Fruit fly (Drosophila melanogaster): ENCODE results near the gene CG11068.

The CG11068 gene

dm6 chrX:13983057-13983456, 28.0 kb downstream of the CG11068 start:
- TF ChIP-seq ovo (GFP tag; optimal IDR thresholded peaks at IDR 0.05): no peak
- TF ChIP-seq CG12768 (GFP tag; optimal IDR thresholded peaks at IDR 0.05): no peak
- no peak for TF ChIP-seq CG7101 (tag; optimal IDR thresholded peaks at IDR 0.05)
- TF ChIP-seq Mnt (GFP tag; optimal IDR thresholded peaks at IDR 0.05): no peak
- TF ChIP-seq Crg-1 (GFP tag; optimal IDR thresholded peaks at IDR 0.05): no peak
- TF ChIP-seq cnc (optimal IDR thresholded peaks at IDR 0.05): no peak
- no peak for TF ChIP-seq Clk (GFP tag; optimal IDR thresholded peaks at IDR 0.05)
- no peak for TF ChIP-seq CG7045 (GFP tag; optimal IDR thresholded peaks at IDR 0.05)
- no peak for TF ChIP-seq Hr96 (GFP tag; optimal IDR thresholded peaks at IDR 0.05)
- no peak for TF ChIP-seq pad (GFP tag; optimal IDR thresholded peaks at IDR 0.05)
- TF ChIP-seq cic (GFP tag; optimal IDR thresholded peaks at IDR 0.05): no peak
- no peak for TF ChIP-seq toe (GFP tag; optimal IDR thresholded peaks at IDR 0.05)
- TF ChIP-seq CG11617 (GFP tag; optimal IDR thresholded peaks at IDR 0.05): no peak
- TF ChIP-seq CG5204 (GFP tag; optimal IDR thresholded peaks at IDR 0.05): no peak
- TF ChIP-seq bab1 (GFP tag; optimal IDR thresholded peaks at IDR 0.05): no peak
- TF ChIP-seq CG33017 (tag; optimal IDR thresholded peaks at IDR 0.05): no peak
- no peak for TF ChIP-seq kay (GFP tag; ENCODE audit: borderline replicate concordance)
- no peak for TF ChIP-seq CG14711 (tag; optimal IDR thresholded peaks at IDR 0.05)
- TF ChIP-seq CG1620 (GFP tag; optimal IDR thresholded peaks at IDR 0.05): no peak

DNA sequence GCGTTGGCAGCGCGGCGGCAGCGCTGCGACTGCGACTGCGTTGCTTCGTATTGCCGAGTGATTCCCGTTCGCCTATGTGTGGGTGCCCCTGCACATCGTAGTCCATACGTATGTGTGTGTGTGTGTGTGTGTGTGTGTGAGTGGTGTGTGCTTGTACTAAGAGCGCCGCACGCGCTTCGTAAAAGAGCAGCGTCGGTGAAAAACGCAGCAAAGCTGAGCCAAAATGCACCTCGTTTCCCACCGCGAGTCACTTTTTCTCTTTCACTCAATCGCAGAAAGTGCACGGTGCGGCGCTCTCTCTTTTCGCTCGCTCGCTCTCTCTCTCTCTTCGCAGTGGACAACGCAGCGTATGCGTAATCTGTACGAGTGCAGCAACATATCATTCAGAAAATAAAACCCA, 31.5 kb downstream of the CG11068 start:
- TF ChIP-seq ovo (GFP tag; optimal IDR thresholded peaks at IDR 0.05) (no peak), cic (GFP tag; optimal IDR thresholded peaks at IDR 0.05) (no peak), toe (GFP tag; optimal IDR thresholded peaks at IDR 0.05) (no peak), Mnt (GFP tag; optimal IDR thresholded peaks at IDR 0.05) (no peak), pad (GFP tag; optimal IDR thresholded peaks at IDR 0.05) (peak; percentile 65), CG1620 (GFP tag; optimal IDR thresholded peaks at IDR 0.05) (no peak), Hr96 (GFP tag; optimal IDR thresholded peaks at IDR 0.05) (no peak), cnc (optimal IDR thresholded peaks at IDR 0.05) (no peak), CG11617 (GFP tag; optimal IDR thresholded peaks at IDR 0.05) (peak; percentile 51), tj (GFP tag; optimal IDR thresholded peaks at IDR 0.05) (peak; percentile 89), Clk (GFP tag; optimal IDR thresholded peaks at IDR 0.05) (no peak), CG33017 (tag; optimal IDR thresholded peaks at IDR 0.05) (peak; percentile 1), CG5204 (GFP tag; optimal IDR thresholded peaks at IDR 0.05) (no peak), Crg-1 (GFP tag; optimal IDR thresholded peaks at IDR 0.05) (no peak), CG12768 (GFP tag; optimal IDR thresholded peaks at IDR 0.05) (peak; percentile 49), CG7045 (GFP tag; optimal IDR thresholded peaks at IDR 0.05) (no peak), kay (GFP tag; ENCODE audit: borderline replicate concordance) (no peak), bab1 (GFP tag; optimal IDR thresholded peaks at IDR 0.05) (peak; percentile 13), CG14711 (tag; optimal IDR thresholded peaks at IDR 0.05) (no peak), CG7101 (tag; optimal IDR thresholded peaks at IDR 0.05) (peak; percentile 7)

DNA sequence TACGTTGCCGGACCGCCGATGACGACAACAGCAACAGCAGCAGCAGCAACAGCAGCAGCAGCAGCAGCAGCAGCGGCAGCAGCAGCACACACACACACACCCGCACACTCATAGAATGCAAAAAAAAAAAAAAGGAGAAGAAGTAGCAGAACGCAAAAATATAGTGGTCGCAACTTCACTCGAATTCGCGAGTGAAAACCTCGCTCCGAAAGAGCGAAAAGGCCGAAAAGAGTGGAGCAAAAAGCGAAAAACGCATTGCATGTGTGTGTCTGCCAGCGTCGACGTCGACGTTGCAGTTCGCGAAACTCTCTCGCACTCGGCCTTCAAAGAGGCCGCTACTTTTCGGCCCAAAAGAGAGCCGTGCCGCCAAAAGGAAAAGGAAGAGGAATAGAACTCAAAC, 33.8 kb downstream of the CG11068 start:
- no peak for TF ChIP-seq CG1620 (GFP tag; optimal IDR thresholded peaks at IDR 0.05)
- peak; percentile 13 for TF ChIP-seq CG7045 (GFP tag; optimal IDR thresholded peaks at IDR 0.05)
- TF ChIP-seq bab1 (GFP tag; optimal IDR thresholded peaks at IDR 0.05): no peak
- peak; percentile 65 for TF ChIP-seq kay (GFP tag; ENCODE audit: borderline replicate concordance)
- TF ChIP-seq CG33017 (tag; optimal IDR thresholded peaks at IDR 0.05): peak; percentile 4
- peak; percentile 13 for TF ChIP-seq cic (GFP tag; optimal IDR thresholded peaks at IDR 0.05)
- TF ChIP-seq CG5204 (GFP tag; optimal IDR thresholded peaks at IDR 0.05): no peak
- TF ChIP-seq Clk (GFP tag; optimal IDR thresholded peaks at IDR 0.05): no peak
- no peak for TF ChIP-seq cnc (optimal IDR thresholded peaks at IDR 0.05)
- peak; percentile 68 for TF ChIP-seq CG11617 (GFP tag; optimal IDR thresholded peaks at IDR 0.05)
- TF ChIP-seq CG12768 (GFP tag; optimal IDR thresholded peaks at IDR 0.05): peak; percentile 41
- TF ChIP-seq tj (GFP tag; optimal IDR thresholded peaks at IDR 0.05): peak; percentile 75
- peak; percentile 15 for TF ChIP-seq pad (GFP tag; optimal IDR thresholded peaks at IDR 0.05)
- no peak for TF ChIP-seq toe (GFP tag; optimal IDR thresholded peaks at IDR 0.05)
- TF ChIP-seq CG7101 (tag; optimal IDR thresholded peaks at IDR 0.05): no peak
- TF ChIP-seq Crg-1 (GFP tag; optimal IDR thresholded peaks at IDR 0.05): no peak
- TF ChIP-seq ovo (GFP tag; optimal IDR thresholded peaks at IDR 0.05): peak; percentile 4
- TF ChIP-seq CG14711 (tag; optimal IDR thresholded peaks at IDR 0.05): no peak
- TF ChIP-seq Mnt (GFP tag; optimal IDR thresholded peaks at IDR 0.05): no peak
- no peak for TF ChIP-seq Hr96 (GFP tag; optimal IDR thresholded peaks at IDR 0.05)

dm6 chrX:13990474-13991221, 35.6 kb downstream of the CG11068 start, which contains the start of gene mamo:
TSS of gene mamo (minus strand) at chrX:13990527.
- TF ChIP-seq Mnt (GFP tag; optimal IDR thresholded peaks at IDR 0.05) (no peak), CG12768 (GFP tag; optimal IDR thresholded peaks at IDR 0.05) (peak; percentile 89), CG7045 (GFP tag; optimal IDR thresholded peaks at IDR 0.05) (peak; percentile 87), bab1 (GFP tag; optimal IDR thresholded peaks at IDR 0.05) (peak; percentile 40), CG14711 (tag; optimal IDR thresholded peaks at IDR 0.05) (peak; percentile 19), CG5204 (GFP tag; optimal IDR thresholded peaks at IDR 0.05) (peak; percentile 34), CG1620 (GFP tag; optimal IDR thresholded peaks at IDR 0.05) (no peak), ovo (GFP tag; optimal IDR thresholded peaks at IDR 0.05) (peak; percentile 63), Hr96 (GFP tag; optimal IDR thresholded peaks at IDR 0.05) (peak; percentile 33), CG11617 (GFP tag; optimal IDR thresholded peaks at IDR 0.05) (peak; percentile 96), CG33017 (tag; optimal IDR thresholded peaks at IDR 0.05) (peak; percentile 83), pad (GFP tag; optimal IDR thresholded peaks at IDR 0.05) (peak; percentile 51), kay (GFP tag; ENCODE audit: borderline replicate concordance) (peak; percentile 81), toe (GFP tag; optimal IDR thresholded peaks at IDR 0.05) (peak; percentile 13), cnc (optimal IDR thresholded peaks at IDR 0.05) (no peak), Clk (GFP tag; optimal IDR thresholded peaks at IDR 0.05) (no peak), Crg-1 (GFP tag; optimal IDR thresholded peaks at IDR 0.05) (peak; percentile 2), CG7101 (tag; optimal IDR thresholded peaks at IDR 0.05) (peak; percentile 71), tj (GFP tag; optimal IDR thresholded peaks at IDR 0.05) (peak; percentile 84), cic (GFP tag; optimal IDR thresholded peaks at IDR 0.05) (peak; percentile 69)

DNA sequence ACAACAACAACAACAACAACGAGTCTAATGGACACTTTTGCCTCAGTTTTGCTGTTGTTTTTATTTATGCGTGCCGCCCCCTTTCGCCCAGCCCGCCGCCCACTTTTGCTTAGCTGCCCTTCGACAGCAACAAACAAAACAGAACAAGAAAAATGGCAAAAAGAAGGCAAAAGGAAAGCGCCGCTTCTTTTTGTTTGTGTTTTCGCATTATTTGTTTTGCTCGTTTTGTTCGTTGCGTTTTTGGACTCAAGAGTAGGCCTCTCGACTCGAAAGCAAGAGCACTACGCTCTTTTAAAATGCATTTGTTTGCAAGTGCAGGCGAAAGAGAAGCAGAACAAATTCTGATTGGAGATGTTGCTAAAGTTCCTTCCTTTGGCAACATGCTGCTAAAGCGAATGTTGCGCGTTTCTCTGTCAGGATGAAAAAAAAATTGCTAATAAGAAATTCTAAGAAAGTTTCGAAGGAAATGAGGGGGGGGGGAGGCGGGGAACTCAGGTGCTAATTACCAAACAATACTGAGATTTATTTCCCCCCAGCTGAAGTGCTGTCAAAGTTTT, 38.2 kb downstream of the CG11068 start:
- TF ChIP-seq cic (GFP tag; optimal IDR thresholded peaks at IDR 0.05): no peak
- TF ChIP-seq CG7101 (tag; optimal IDR thresholded peaks at IDR 0.05): no peak
- no peak for TF ChIP-seq CG11617 (GFP tag; optimal IDR thresholded peaks at IDR 0.05)
- TF ChIP-seq CG7045 (GFP tag; optimal IDR thresholded peaks at IDR 0.05): peak; percentile 6
- TF ChIP-seq Clk (GFP tag; optimal IDR thresholded peaks at IDR 0.05): no peak

Data from whole organism, adult.